Worm (Caenorhabditis elegans) whole organism, young adult: Measurements from ENCODE around the gene C15H7.3.
A peak's percentile ranks its signal among the peaks of the same experiment; 100 is the strongest.

Experiments
- B0336.3 ChIP-seq: fragments of 200-800 bp; sonication (Bioruptor generic); IDR thresholded peaks from 2 replicates; pipeline ENCODE4 v1.3.6; 2022; ENCODE audit warnings: missing genetic modification characterization, missing compliant biosample characterization
- D2030.7 ChIP-seq: fragments of 200-800 bp; sonication (Bioruptor generic); IDR thresholded peaks from 2 replicates; pipeline ENCODE4 v1.3.6; 2022; ENCODE audit warnings: missing genetic modification reagents, missing genetic modification characterization, missing compliant biosample characterization
- F22D6.2 ChIP-seq: sonication (generic microtip); optimal IDR thresholded peaks from 2 replicates; lab custom pipeline; 2016; ENCODE audit warnings: mild to moderate bottlenecking, missing genetic modification characterization, missing compliant biosample characterization
- F23B12.7 ChIP-seq: sonication (generic microtip); optimal IDR thresholded peaks from 2 replicates; lab custom pipeline; 2017; ENCODE audit warnings: missing genetic modification characterization, mild to moderate bottlenecking, missing compliant biosample characterization, antibody characterized with exemption, moderate library complexity; ENCODE audit not compliant: insufficient read depth
- F57A8.1 ChIP-seq: fragments of 200-800 bp; sonication (Bioruptor generic); optimal IDR thresholded peaks from 2 replicates; lab custom pipeline; 2018; ENCODE audit warnings: mild to moderate bottlenecking, missing genetic modification characterization, moderate library complexity, missing compliant biosample characterization
- K11D2.4 ChIP-seq: fragments of 200-800 bp; sonication (Bioruptor generic); IDR thresholded peaks from 2 replicates; pipeline ENCODE4 v1.3.6; 2022; ENCODE audit warnings: missing genetic modification reagents, missing genetic modification characterization, missing compliant biosample characterization
- K12H6.12 ChIP-seq: fragments of 200-800 bp; sonication (Bioruptor generic); optimal IDR thresholded peaks from 2 replicates; lab custom pipeline; 2018; ENCODE audit warnings: mild to moderate bottlenecking, missing genetic modification characterization, missing compliant biosample characterization
- Y56A3A.18 ChIP-seq: fragments of 200-800 bp; sonication (Bioruptor generic); IDR thresholded peaks from 2 replicates; pipeline ENCODE4 v1.3.6; 2022; ENCODE audit warnings: missing genetic modification reagents, missing genetic modification characterization, missing compliant biosample characterization
- Y67H2A.10 ChIP-seq: fragments of 200-800 bp; sonication (Bioruptor generic); conservative IDR thresholded peaks from 2 replicates; pipeline ENCODE4 v1.3.6; 2022; ENCODE audit warnings: missing genetic modification reagents, missing genetic modification characterization, missing compliant biosample characterization
- atf-7 ChIP-seq: sonication (generic microtip); optimal IDR thresholded peaks from 2 replicates; lab custom pipeline; 2017; ENCODE audit warnings: mild to moderate bottlenecking, missing genetic modification characterization, missing compliant biosample characterization
- attf-3 ChIP-seq: fragments of 200-800 bp; sonication (Bioruptor generic); conservative IDR thresholded peaks from 2 replicates; pipeline ENCODE4 v1.3.6; 2022; ENCODE audit warnings: missing genetic modification reagents, missing genetic modification characterization, missing compliant biosample characterization
- ccch-3 ChIP-seq: fragments of 200-800 bp; sonication (Bioruptor generic); optimal IDR thresholded peaks from 2 replicates; lab custom pipeline; 2018; ENCODE audit warnings: mild to moderate bottlenecking, missing genetic modification characterization, missing compliant biosample characterization
- cebp-1 ChIP-seq, 2 experiments: fragments of 200-800 bp in 1 of 2; sonication (Bioruptor generic) in 1 of 2; sonication (generic microtip) in 1 of 2; IDR thresholded peaks in 1 of 2; optimal IDR thresholded peaks in 1 of 2; 2 replicates each; pipeline versions ENCODE4 v1.3.6 to Lab custom; 2017 to 2022; ENCODE audit warnings: missing compliant biosample characterization in 2 of 2, missing genetic modification characterization in 2 of 2, mild to moderate bottlenecking in 1 of 2, missing genetic modification reagents in 1 of 2, moderate library complexity in 1 of 2
- ceh-91 ChIP-seq: fragments of 200-800 bp; sonication (Bioruptor generic); IDR thresholded peaks from 2 replicates; pipeline ENCODE4 v1.3.6; 2022; ENCODE audit warnings: missing genetic modification reagents, missing genetic modification characterization, missing compliant biosample characterization
- egl-18 ChIP-seq: fragments of 200-800 bp; sonication (Bioruptor generic); IDR thresholded peaks from 2 replicates; pipeline ENCODE4 v1.3.6; 2022; ENCODE audit warnings: missing genetic modification reagents, missing genetic modification characterization, missing compliant biosample characterization
- egrh-3 ChIP-seq: fragments of 200-800 bp; sonication (Bioruptor generic); IDR thresholded peaks from 2 replicates; pipeline ENCODE4 v1.3.6; 2022; ENCODE audit warnings: missing genetic modification reagents, missing genetic modification characterization, missing compliant biosample characterization
- hlh-26 ChIP-seq: fragments of 200-800 bp; sonication (Bioruptor generic); conservative IDR thresholded peaks from 2 replicates; pipeline ENCODE4 v1.3.6; 2022; ENCODE audit warnings: missing genetic modification reagents, missing genetic modification characterization, missing compliant biosample characterization
- let-607 ChIP-seq, 2 experiments: fragments of 200-800 bp in 1 of 2; sonication (Bioruptor generic) in 1 of 2; sonication (generic microtip) in 1 of 2; optimal IDR thresholded peaks; 2 replicates each; lab custom pipeline; 2016 to 2018; ENCODE audit warnings: mild to moderate bottlenecking in 2 of 2, missing compliant biosample characterization in 2 of 2, missing genetic modification characterization in 2 of 2, moderate library complexity in 2 of 2, missing genotype in 1 of 2
- madf-8 ChIP-seq: fragments of 200-800 bp; sonication (Bioruptor generic); conservative IDR thresholded peaks from 2 replicates; pipeline ENCODE4 v1.3.6; 2022; ENCODE audit warnings: missing genetic modification reagents, missing genetic modification characterization, missing compliant biosample characterization
- mel-28 ChIP-seq: sonication (generic microtip); optimal IDR thresholded peaks from 2 replicates; lab custom pipeline; 2016; ENCODE audit warnings: borderline replicate concordance, mild to moderate bottlenecking, missing genetic modification characterization, missing compliant biosample characterization
- nfyb-1 ChIP-seq: fragments of 200-800 bp; sonication (Bioruptor generic); IDR thresholded peaks from 2 replicates; pipeline ENCODE4 v1.3.6; 2022; ENCODE audit warnings: missing genetic modification reagents, missing genetic modification characterization, missing compliant biosample characterization
- nhr-179 ChIP-seq: sonication (generic microtip); optimal IDR thresholded peaks from 2 replicates; lab custom pipeline; 2016; ENCODE audit warnings: mild to moderate bottlenecking, missing genetic modification characterization, missing compliant biosample characterization
- nhr-90 ChIP-seq: sonication (generic microtip); optimal IDR thresholded peaks from 2 replicates; lab custom pipeline; 2016; ENCODE audit warnings: missing genotype, mild to moderate bottlenecking, missing genetic modification characterization, missing compliant biosample characterization
- pbrm-1 ChIP-seq: fragments of 200-800 bp; sonication (Bioruptor generic); IDR thresholded peaks from 2 replicates; pipeline ENCODE4 v1.3.6; 2022; ENCODE audit warnings: missing genetic modification reagents, missing genetic modification characterization, missing compliant biosample characterization
- sptf-2 ChIP-seq: fragments of 200-800 bp; sonication (Bioruptor generic); optimal IDR thresholded peaks from 2 replicates; lab custom pipeline; 2018; ENCODE audit warnings: mild to moderate bottlenecking, missing genetic modification characterization, missing compliant biosample characterization
- tbx-9 ChIP-seq: sonication (generic microtip); optimal IDR thresholded peaks from 2 replicates; lab custom pipeline; 2016; ENCODE audit warnings: borderline replicate concordance, missing genetic modification characterization, inconsistent platforms, missing compliant biosample characterization
- tlf-1 ChIP-seq: fragments of 200-800 bp; sonication (Bioruptor generic); optimal IDR thresholded peaks from 2 replicates; lab custom pipeline; 2018; ENCODE audit warnings: mild to moderate bottlenecking, missing genetic modification characterization, missing compliant biosample characterization
- xnd-1 ChIP-seq: sonication (generic microtip); optimal IDR thresholded peaks from 2 replicates; lab custom pipeline; 2016; ENCODE audit warnings: missing genotype, missing genetic modification reagents, missing genetic modification characterization, missing compliant biosample characterization
- zfh-2 ChIP-seq: fragments of 200-800 bp; sonication (Bioruptor generic); conservative IDR thresholded peaks from 2 replicates; pipeline ENCODE4 v1.3.6; 2022; ENCODE audit warnings: missing genetic modification reagents, missing genetic modification characterization, missing compliant biosample characterization
- ztf-18 ChIP-seq: sonication (generic microtip); optimal IDR thresholded peaks from 2 replicates; lab custom pipeline; 2016; ENCODE audit warnings: missing genotype, mild to moderate bottlenecking, missing genetic modification characterization, missing compliant biosample characterization
- ztf-26 ChIP-seq: sonication (generic microtip); optimal IDR thresholded peaks from 2 replicates; lab custom pipeline; 2017; ENCODE audit warnings: missing genetic modification characterization, missing compliant biosample characterization

The C15H7.3 gene

ce11 chrIII:9646440-9647021 is 5.2 kb downstream of the C15H7.3 start:
- TF ChIP-seq atf-7 (no peak), egl-18 (no peak), F23B12.7 (no peak), hlh-26 (no peak)

ce11 chrIII:9645099-9645498 is 6.7 kb downstream of the C15H7.3 start:
- TF ChIP-seq ccch-3 (GFP tag; lab: Kevin White, UChicago) (no peak), D2030.7 (GFP tag; lab: Robert Waterston, UW) (no peak), nhr-90 (tag; lab: Kevin White, UChicago) (no peak), pbrm-1 (no peak), K12H6.12 (tag; lab: Kevin White, UChicago) (no peak), cebp-1 (GFP tag; IDR thresholded peaks at IDR 0.05; lab: Robert Waterston, UW) (no peak), cebp-1 (tag; optimal IDR thresholded peaks at IDR 0.05; lab: Kevin White, UChicago) (no peak), let-607 (tag; optimal IDR thresholded peaks at IDR 0.05; lab: Kevin White, UChicago) (no peak), zfh-2 (GFP tag; lab: Robert Waterston, UW) (no peak), nhr-179 (tag; lab: Kevin White, UChicago) (no peak), mel-28 (no peak), F57A8.1 (GFP tag; lab: Kevin White, UChicago) (no peak), egl-18 (no peak), Y56A3A.18 (GFP tag; lab: Robert Waterston, UW) (no peak), F22D6.2 (tag; lab: Kevin White, UChicago) (no peak), Y67H2A.10 (no peak), ceh-91 (no peak), madf-8 (no peak), tlf-1 (GFP tag; lab: Kevin White, UChicago) (no peak), ztf-26 (tag; lab: Kevin White, UChicago) (no peak), tbx-9 (tag; lab: Kevin White, UChicago) (no peak)

- TF ChIP-seq B0336.3 (GFP tag; lab: Robert Waterston, UW), result no peak
- no peak for TF ChIP-seq K11D2.4 (GFP tag; lab: Robert Waterston, UW)
- 0 out of 2 replicates have a peak, but pooled peaks have one; percentile 44 for TF ChIP-seq zfh-2 (GFP tag; lab: Robert Waterston, UW)
- TF ChIP-seq sptf-2, result no peak
- no peak for TF ChIP-seq attf-3
- no peak for TF ChIP-seq xnd-1
- no peak for TF ChIP-seq nfyb-1 (GFP tag; lab: Robert Waterston, UW)
These were observed 9.7 kb downstream of the C15H7.3 start for ce11 chrIII:9642110-9642509.

ce11 chrIII:9639281-9640050 is 12.3 kb downstream of the C15H7.3 start:
- TF ChIP-seq ztf-18, result no peak
- TF ChIP-seq zfh-2 (GFP tag; lab: Robert Waterston, UW), result peak; percentile 85
- peak; percentile 38; the same call in 1 of the 2 replicates for TF ChIP-seq egrh-3 (GFP tag; lab: Robert Waterston, UW)
- TF ChIP-seq pbrm-1, result no peak
